Worm (Caenorhabditis elegans) whole organism, L4 larva: Measurements from ENCODE around the gene pix-1.
A peak's percentile ranks its signal among the peaks of the same experiment; 100 is the strongest.

Source experiments
- F26F4.8 ChIP-seq: fragments of 200-800 bp; sonication (Bioruptor generic); conservative IDR thresholded peaks from 2 replicates; pipeline ENCODE4 v1.3.6; 2022; ENCODE audit warnings: missing genetic modification characterization, missing compliant biosample characterization
- F44E2.7 ChIP-seq: fragments of 200-800 bp; sonication (Bioruptor generic); IDR thresholded peaks from 2 replicates; pipeline ENCODE4 v2.1.2; 2022; ENCODE audit warnings: missing genetic modification characterization, missing compliant biosample characterization
- F49E8.2 ChIP-seq: sonication (generic microtip); optimal IDR thresholded peaks from 2 replicates; lab custom pipeline; 2016; ENCODE audit warnings: missing compliant biosample characterization, mild to moderate bottlenecking, missing genetic modification characterization, borderline replicate concordance
- T26A8.4 ChIP-seq: fragments of 200-800 bp; sonication (Bioruptor generic); IDR thresholded peaks from 2 replicates; pipeline ENCODE4 v1.3.6; 2022; ENCODE audit warnings: missing genetic modification characterization, missing compliant biosample characterization
- Y48G9A.11 ChIP-seq: fragments of 200-800 bp; sonication (Bioruptor generic); IDR thresholded peaks from 2 replicates; pipeline ENCODE4 v1.3.6; 2022; ENCODE audit warnings: missing genetic modification reagents, missing genetic modification characterization, missing compliant biosample characterization
- Y5F2A.4 ChIP-seq: fragments of 200-800 bp; sonication (Bioruptor generic); optimal IDR thresholded peaks from 2 replicates; lab custom pipeline; 2018; ENCODE audit warnings: mild to moderate bottlenecking, missing genetic modification characterization, missing compliant biosample characterization
- ZK337.2 ChIP-seq: fragments of 200-800 bp; sonication (Bioruptor generic); IDR thresholded peaks from 2 replicates; pipeline ENCODE4 v1.3.6; 2022; ENCODE audit warnings: missing genetic modification reagents, missing genetic modification characterization, missing compliant biosample characterization
- ama-1 ChIP-seq: fragments of 150-350 bp; optimal IDR thresholded peaks from 2 replicates; lab custom pipeline; 2014; ENCODE audit warnings: inconsistent platforms, mixed read lengths
- arid-1 ChIP-seq: fragments of 200-800 bp; sonication (Bioruptor generic); conservative IDR thresholded peaks from 2 replicates; pipeline ENCODE4 v1.3.6; 2022; ENCODE audit warnings: missing genetic modification reagents, missing genetic modification characterization, missing compliant biosample characterization
- ceh-62 ChIP-seq: sonication (generic microtip); optimal IDR thresholded peaks from 2 replicates; lab custom pipeline; 2017; ENCODE audit warnings: missing biosample characterization, missing genetic modification characterization
- ceh-82 ChIP-seq: sonication (generic microtip); optimal IDR thresholded peaks from 2 replicates; lab custom pipeline; 2017; ENCODE audit warnings: missing biosample characterization, missing genetic modification characterization
- dmd-6 ChIP-seq: fragments of 200-800 bp; sonication (Bioruptor generic); IDR thresholded peaks from 2 replicates; pipeline ENCODE4 v1.3.6; 2022; ENCODE audit warnings: missing genetic modification reagents, missing genetic modification characterization, missing compliant biosample characterization
- dmd-8 ChIP-seq: fragments of 200-800 bp; sonication (Bioruptor generic); IDR thresholded peaks from 2 replicates; pipeline ENCODE4 v1.3.6; 2022; ENCODE audit warnings: missing genetic modification characterization, missing compliant biosample characterization
- dmd-9 ChIP-seq: fragments of 200-800 bp; sonication (Bioruptor generic); IDR thresholded peaks from 2 replicates; pipeline ENCODE4 v1.3.6; 2022; ENCODE audit warnings: missing genetic modification reagents, missing genetic modification characterization, missing compliant biosample characterization
- dpl-1 ChIP-seq: fragments of 150-350 bp; optimal IDR thresholded peaks from 2 replicates; lab custom pipeline; 2014; ENCODE audit warnings: missing biosample characterization, missing genetic modification reagents, missing genetic modification characterization
- duxl-1 ChIP-seq: sonication (generic microtip); optimal IDR thresholded peaks from 2 replicates; lab custom pipeline; 2016; ENCODE audit warnings: mild to moderate bottlenecking, missing genetic modification characterization, moderate library complexity, missing compliant biosample characterization; ENCODE audit not compliant: poor library complexity
- egl-43 ChIP-seq: fragments of 200-800 bp; sonication (Bioruptor generic); IDR thresholded peaks from 2 replicates; pipeline ENCODE4 v1.3.6; 2022; ENCODE audit warnings: missing genetic modification reagents, missing genetic modification characterization, missing compliant biosample characterization
- fos-1 ChIP-seq: fragments of 150-350 bp; optimal IDR thresholded peaks from 2 replicates; lab custom pipeline; 2014; ENCODE audit warnings: missing biosample characterization, missing genetic modification characterization
- hlh-11 ChIP-seq: fragments of 200-800 bp; sonication (Bioruptor generic); optimal IDR thresholded peaks from 2 replicates; lab custom pipeline; 2018; ENCODE audit warnings: mild to moderate bottlenecking, missing genetic modification characterization, missing compliant biosample characterization
- jun-1 ChIP-seq: fragments of 150-350 bp; optimal IDR thresholded peaks from 2 replicates; lab custom pipeline; 2014; ENCODE audit warnings: missing biosample characterization, missing genetic modification reagents, missing genetic modification characterization
- lim-7 ChIP-seq: fragments of 200-800 bp; sonication (Bioruptor generic); IDR thresholded peaks from 2 replicates; pipeline ENCODE4 v1.3.6; 2022; ENCODE audit warnings: missing genetic modification characterization, missing compliant biosample characterization
- lin-13 ChIP-seq: fragments of 150-350 bp; optimal IDR thresholded peaks from 2 replicates; lab custom pipeline; 2014; ENCODE audit warnings: missing biosample characterization, missing genetic modification reagents, missing genetic modification characterization
- lin-15B ChIP-seq: fragments of 150-350 bp; sonication (generic microtip); optimal IDR thresholded peaks from 3 replicates; lab custom pipeline; 2014; ENCODE audit warnings: missing biosample characterization, missing genetic modification characterization
- lir-3 ChIP-seq: sonication (generic microtip); optimal IDR thresholded peaks from 2 replicates; lab custom pipeline; 2016; ENCODE audit warnings: mild to moderate bottlenecking, missing genetic modification characterization, missing compliant biosample characterization
- lsy-2 ChIP-seq, 2 experiments: fragments of 150-350 bp in 1 of 2; sonication (generic microtip) in 1 of 2; optimal IDR thresholded peaks; 2 replicates each; lab custom pipeline; 2014 to 2017; ENCODE audit warnings: missing biosample characterization in 2 of 2, missing genetic modification characterization in 2 of 2
- madf-9 ChIP-seq: fragments of 200-800 bp; sonication (Bioruptor generic); conservative IDR thresholded peaks from 2 replicates; pipeline ENCODE4 v1.3.6; 2022; ENCODE audit warnings: missing genetic modification reagents, missing genetic modification characterization, missing compliant biosample characterization
- nhr-102 ChIP-seq: sonication (generic microtip); optimal IDR thresholded peaks from 2 replicates; lab custom pipeline; 2016; ENCODE audit warnings: mild to moderate bottlenecking, missing genetic modification characterization, moderate library complexity, missing compliant biosample characterization
- nhr-42 ChIP-seq: fragments of 200-800 bp; sonication (Bioruptor generic); IDR thresholded peaks from 2 replicates; pipeline ENCODE4 v1.3.6; 2022; ENCODE audit warnings: missing genetic modification characterization, missing compliant biosample characterization
- nhr-6 ChIP-seq: fragments of 150-350 bp; optimal IDR thresholded peaks from 2 replicates; lab custom pipeline; 2014; ENCODE audit warnings: missing biosample characterization, missing genetic modification characterization
- sdz-12 ChIP-seq: fragments of 200-800 bp; sonication (Bioruptor generic); optimal IDR thresholded peaks from 2 replicates; lab custom pipeline; 2018; ENCODE audit warnings: mild to moderate bottlenecking, missing genetic modification characterization, missing compliant biosample characterization
- snpc-1.2 ChIP-seq: fragments of 200-800 bp; sonication (Bioruptor generic); IDR thresholded peaks from 2 replicates; pipeline ENCODE4 v1.3.6; 2022; ENCODE audit warnings: missing genetic modification reagents, missing genetic modification characterization, missing compliant biosample characterization
- snpc-4 ChIP-seq: fragments of 150-350 bp; optimal IDR thresholded peaks from 2 replicates; lab custom pipeline; 2014; ENCODE audit warnings: missing biosample characterization, missing genetic modification characterization
- vab-7 ChIP-seq: fragments of 200-800 bp; sonication (Bioruptor generic); IDR thresholded peaks from 2 replicates; pipeline ENCODE4 v1.3.6; 2022; ENCODE audit warnings: missing genetic modification reagents, missing genetic modification characterization, missing compliant biosample characterization
- zfp-2 ChIP-seq: sonication (generic microtip); optimal IDR thresholded peaks from 2 replicates; lab custom pipeline; 2016; ENCODE audit warnings: mild to moderate bottlenecking, missing genetic modification characterization, missing compliant biosample characterization
- zfp-3 ChIP-seq: fragments of 200-800 bp; sonication (Bioruptor generic); conservative IDR thresholded peaks from 2 replicates; pipeline ENCODE4 v1.3.6; 2022; ENCODE audit warnings: missing genetic modification reagents, missing genetic modification characterization, missing compliant biosample characterization
- zip-2 ChIP-seq: fragments of 150-350 bp; optimal IDR thresholded peaks from 2 replicates; lab custom pipeline; 2014; ENCODE audit warnings: missing biosample characterization, missing genetic modification characterization

The pix-1 gene

DNA sequence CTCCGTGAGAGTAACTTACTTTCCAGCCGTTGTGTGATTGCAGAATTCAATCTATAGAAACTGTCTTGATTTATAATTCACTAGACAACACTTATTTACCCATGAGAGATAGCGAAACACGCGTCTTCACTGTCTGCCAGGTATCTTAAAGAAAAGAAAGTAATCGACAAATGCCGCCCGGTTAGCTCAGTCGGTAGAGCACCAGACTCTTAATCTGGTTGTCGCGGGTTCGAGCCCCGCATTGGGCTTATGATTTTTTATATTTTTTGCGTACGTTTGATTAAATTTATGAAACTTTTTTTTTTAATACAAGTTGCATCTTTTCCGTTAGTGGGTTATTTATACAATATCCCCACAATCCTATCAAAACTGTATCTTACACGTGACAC is 55.0 kb downstream of the pix-1 start (continued):
- peak; percentile 77; the same call in 1 of the 2 replicates for TF ChIP-seq dmd-8 (GFP tag; lab: Robert Waterston, UW)
- TF ChIP-seq snpc-1.2 (GFP tag; lab: Robert Waterston, UW) = peak; percentile 78; the same call in 1 of the 2 replicates
- TF ChIP-seq F44E2.7 (GFP tag; lab: Robert Waterston, UW) = no peak
- TF ChIP-seq ZK337.2 (GFP tag; lab: Robert Waterston, UW) = no peak
- no peak for TF ChIP-seq lir-3 (tag; lab: Kevin White, UChicago)
- TF ChIP-seq dpl-1 = no peak
- TF ChIP-seq madf-9 = peak; percentile 82
- no peak for TF ChIP-seq nhr-42
- no peak; the same call in 1 of the 2 replicates for TF ChIP-seq T26A8.4 (GFP tag; lab: Robert Waterston, UW)
- no peak for TF ChIP-seq lsy-2 (tag; optimal IDR thresholded peaks at IDR 0.05; lab: Kevin White, UChicago)
- peak; percentile 15 for TF ChIP-seq hlh-11 (tag; lab: Kevin White, UChicago)
- no peak for TF ChIP-seq fos-1 (tag; lab: Kevin White, UChicago)
- TF ChIP-seq nhr-6 (tag; lab: Kevin White, UChicago) = no peak
- TF ChIP-seq arid-1 (GFP tag; lab: Robert Waterston, UW) = peak; percentile 59
- no peak for TF ChIP-seq zfp-2
- TF ChIP-seq ceh-82 (tag; lab: Kevin White, UChicago) = no peak
- no peak for TF ChIP-seq F49E8.2 (tag; lab: Kevin White, UChicago)
- no peak for TF ChIP-seq ama-1 (lab: Kevin White, UChicago)
- TF ChIP-seq snpc-4 (tag; lab: Kevin White, UChicago) = no peak
- no peak for TF ChIP-seq lin-13
- TF ChIP-seq dmd-9 = no peak
- no peak for TF ChIP-seq Y5F2A.4 (GFP tag; lab: Kevin White, UChicago)
- peak; percentile 68; the same call in 1 of the 2 replicates for TF ChIP-seq F26F4.8 (GFP tag; lab: Robert Waterston, UW)
- no peak for TF ChIP-seq zfp-3 (GFP tag; lab: Robert Waterston, UW)
- peak; percentile 53 for TF ChIP-seq duxl-1 (tag; lab: Kevin White, UChicago)
- no peak for TF ChIP-seq jun-1
- TF ChIP-seq vab-7 (GFP tag; lab: Robert Waterston, UW) = peak; percentile 73
- TF ChIP-seq zip-2 (tag; lab: Kevin White, UChicago) = no peak
- TF ChIP-seq dmd-6 (GFP tag; lab: Robert Waterston, UW) = peak; percentile 54
- no peak; the same call in 1 of the 2 replicates for TF ChIP-seq egl-43 (GFP tag; lab: Robert Waterston, UW)
- no peak for TF ChIP-seq lin-15B (tag; lab: Kevin White, UChicago)
- 0 out of 2 replicates have a peak, but pooled peaks have one; percentile 33 for TF ChIP-seq Y48G9A.11 (GFP tag; lab: Robert Waterston, UW)
- TF ChIP-seq lim-7 = peak; percentile 84
- no peak for TF ChIP-seq ceh-62
- TF ChIP-seq sdz-12 = no peak
- no peak for TF ChIP-seq nhr-102 (tag; lab: Kevin White, UChicago)
